Fruit fly (Drosophila melanogaster): ENCODE data around the gene Prps.
A peak's percentile ranks its signal among the peaks of the same experiment; 100 is the strongest.

The Prps gene

dm6 chr3L:9696650-9697526 is at the start of gene Prps:
Gene Prps (minus strand): TSS chr3L:9696700.
- TF ChIP-seq CG8478 (optimal IDR thresholded peaks at IDR 0.05), result no peak

DNA sequence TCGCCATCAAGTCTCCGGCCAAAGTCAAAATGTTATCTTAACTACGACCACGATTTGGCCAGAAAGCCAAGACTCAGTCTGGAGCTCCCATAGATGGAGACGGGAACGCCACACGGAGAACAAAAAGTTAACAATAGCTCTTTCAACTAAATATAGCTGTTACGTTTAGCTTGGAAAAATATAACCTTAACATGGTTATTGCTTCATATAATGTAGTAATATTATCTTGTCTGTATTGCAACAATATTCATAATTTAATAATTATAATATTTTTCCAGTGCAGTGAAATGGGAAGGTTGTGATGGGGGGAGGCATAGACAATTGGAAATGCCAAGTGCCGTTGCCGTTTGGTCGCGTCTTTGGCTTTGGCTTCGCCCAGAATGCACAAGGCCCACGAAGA is 48.9 kb upstream of the Prps start:
- no peak for TF ChIP-seq CG8478 (optimal IDR thresholded peaks at IDR 0.05)

- no peak for TF ChIP-seq CG8478 (optimal IDR thresholded peaks at IDR 0.05)
- TF ChIP-seq CTCF (optimal IDR thresholded peaks at IDR 0.05), result no peak
Observed at dm6 chr3L:9744060-9744549, 47.6 kb upstream of the Prps start.

- TF ChIP-seq CG8478 (optimal IDR thresholded peaks at IDR 0.05) (no peak), CTCF (optimal IDR thresholded peaks at IDR 0.05) (no peak)
Observed at dm6 chr3L:9742342-9742741, 45.8 kb upstream of the Prps start.

DNA sequence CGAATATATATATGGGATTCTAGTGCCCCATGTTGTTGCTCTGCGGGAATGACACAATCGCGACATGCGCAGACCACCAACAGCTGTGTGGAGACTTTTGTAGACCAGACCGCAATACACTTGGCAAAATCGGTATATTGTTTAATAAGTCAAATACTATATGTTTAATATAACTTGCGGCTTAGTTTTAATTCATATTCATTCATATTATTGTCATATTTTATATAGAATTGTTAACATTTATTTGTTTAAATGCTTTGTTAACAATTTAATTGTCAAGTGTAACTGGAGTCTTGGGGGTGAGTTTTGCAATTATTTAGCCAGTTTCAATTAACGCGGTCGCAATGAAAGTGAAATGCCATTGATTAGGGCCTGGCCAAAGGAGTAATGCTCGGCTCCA is 43.1 kb upstream of the Prps start:
- no peak for TF ChIP-seq CG8478 (optimal IDR thresholded peaks at IDR 0.05)
- no peak for TF ChIP-seq CTCF (optimal IDR thresholded peaks at IDR 0.05)

DNA sequence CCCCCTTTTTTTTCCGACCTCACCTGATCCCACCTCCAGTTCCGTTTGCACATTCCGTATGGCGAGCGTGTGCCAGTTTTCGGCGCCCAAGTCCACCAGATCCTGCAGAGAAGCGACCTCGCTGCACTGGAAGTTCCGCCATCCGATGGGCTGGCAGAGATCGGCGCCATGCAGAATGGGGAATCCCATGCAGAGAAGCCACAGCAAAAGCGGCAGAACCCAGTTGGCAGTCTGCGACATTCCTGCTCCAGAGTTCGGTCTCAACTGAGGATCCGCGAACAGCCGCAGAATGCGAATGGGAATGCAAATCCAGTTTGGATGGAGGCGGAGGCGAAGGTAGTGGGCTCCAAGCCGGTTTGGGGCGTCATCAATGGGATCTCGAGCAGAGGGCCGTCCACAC is 37.1 kb upstream of the Prps start, which contains the start of gene CG6749:
Gene CG6749, minus strand, starts transcription at position 245 of the 400 bp plus-strand sequence.
- TF ChIP-seq CG8478 (optimal IDR thresholded peaks at IDR 0.05) (no peak), CTCF (optimal IDR thresholded peaks at IDR 0.05) (no peak)

dm6 chr3L:9729795-9730421 is 33.4 kb upstream of the Prps start, which contains the start of gene ATPsynB:
Gene ATPsynB (plus strand): TSS chr3L:9729999.
- peak in 1 of 2 experiments; percentile 25 for TF ChIP-seq CTCF (optimal IDR thresholded peaks at IDR 0.05)
- TF ChIP-seq CG8478 (optimal IDR thresholded peaks at IDR 0.05), result no peak

dm6 chr3L:9726707-9727106 is 30.2 kb upstream of the Prps start, which contains the start of gene Naa60:
Gene Naa60 (plus strand): TSS chr3L:9726895.
- peak in 1 of 2 experiments; percentile 29 for TF ChIP-seq CTCF (optimal IDR thresholded peaks at IDR 0.05)
- no peak for TF ChIP-seq CG8478 (optimal IDR thresholded peaks at IDR 0.05)

- TF ChIP-seq CTCF (optimal IDR thresholded peaks at IDR 0.05), result no peak
- no peak for TF ChIP-seq CG8478 (optimal IDR thresholded peaks at IDR 0.05)
Observed at dm6 chr3L:9723108-9723507, 26.6 kb upstream of the Prps start, which contains the start of the genes nbs and defl. Gene nbs (minus strand): TSS chr3L:9723194. Gene defl (plus strand): TSS chr3L:9723423.

DNA sequence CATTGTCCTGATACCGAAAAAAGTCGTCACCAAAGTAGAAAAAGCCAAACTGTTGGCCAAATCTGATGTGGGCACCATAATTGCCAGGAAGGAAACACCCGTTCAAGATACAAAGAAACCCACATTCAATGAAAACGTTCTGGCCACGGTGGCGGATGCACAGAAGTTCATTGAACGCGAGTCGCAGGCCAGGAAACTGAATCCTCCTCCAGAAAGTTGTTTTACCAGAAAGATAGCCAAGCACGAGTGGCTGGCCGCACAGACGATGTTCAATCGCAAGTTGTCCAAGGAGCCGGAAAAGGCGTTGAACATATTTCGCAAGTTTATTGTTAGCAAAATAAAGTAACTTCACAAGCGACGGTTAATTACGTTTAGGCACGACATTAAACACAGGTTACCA is 23.6 kb upstream of the Prps start:
- TF ChIP-seq CG8478 (optimal IDR thresholded peaks at IDR 0.05), result no peak
- TF ChIP-seq CTCF (optimal IDR thresholded peaks at IDR 0.05), result no peak

- TF ChIP-seq CTCF (optimal IDR thresholded peaks at IDR 0.05) (no peak), CG8478 (optimal IDR thresholded peaks at IDR 0.05) (no peak)
Observed at dm6 chr3L:9718929-9719328, 22.4 kb upstream of the Prps start, which contains the start of the genes CG18178 and CG14174. Gene CG18178 (minus strand): TSS chr3L:9719144. Gene CG14174 (plus strand): TSS chr3L:9719328.

DNA sequence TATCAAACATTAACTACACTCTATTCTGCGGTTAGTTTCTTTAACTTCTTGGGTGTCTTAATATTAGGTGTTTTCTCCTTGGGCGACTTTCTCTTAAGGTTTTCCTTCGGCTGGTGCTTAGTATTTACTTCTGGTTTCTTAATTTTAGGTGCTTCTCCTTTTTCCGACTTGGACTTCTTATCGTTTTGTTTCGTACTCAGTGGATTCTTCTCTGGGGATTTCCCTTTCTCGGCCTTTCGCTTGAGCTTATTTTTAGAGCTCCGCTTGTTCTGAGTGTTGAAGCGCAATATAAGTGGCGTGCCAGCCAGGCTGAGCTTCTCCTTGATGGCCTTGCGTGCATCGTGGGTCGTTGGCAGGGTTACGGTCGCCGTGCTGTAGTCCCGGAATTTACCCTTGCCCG is 21.3 kb upstream of the Prps start:
- TF ChIP-seq CTCF (optimal IDR thresholded peaks at IDR 0.05) (no peak), CG8478 (optimal IDR thresholded peaks at IDR 0.05) (no peak)

DNA sequence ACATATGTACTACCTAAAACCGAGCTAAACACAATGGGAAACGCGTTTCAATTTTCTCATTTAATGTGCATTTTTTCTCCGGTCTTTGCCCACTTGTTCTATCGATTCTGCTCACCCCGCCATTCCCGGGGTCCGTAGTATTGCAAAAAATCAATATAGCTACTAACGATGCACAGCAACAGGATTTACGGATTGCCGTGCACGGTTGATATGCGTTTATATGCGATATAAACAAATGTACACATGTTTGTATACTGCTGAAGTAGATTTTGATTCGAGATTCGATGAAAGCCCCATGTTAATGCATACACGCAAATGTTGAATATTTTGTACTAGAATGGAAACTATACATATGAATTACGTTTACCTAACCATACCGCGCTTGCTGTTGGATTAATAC is 20.6 kb upstream of the Prps start:
- TF ChIP-seq CG8478 (optimal IDR thresholded peaks at IDR 0.05), result no peak
- no peak for TF ChIP-seq CTCF (optimal IDR thresholded peaks at IDR 0.05)

dm6 chr3L:9716595-9716994 is 20.1 kb upstream of the Prps start:
- TF ChIP-seq CG8478 (optimal IDR thresholded peaks at IDR 0.05), result no peak
- TF ChIP-seq CTCF (optimal IDR thresholded peaks at IDR 0.05), result no peak

DNA sequence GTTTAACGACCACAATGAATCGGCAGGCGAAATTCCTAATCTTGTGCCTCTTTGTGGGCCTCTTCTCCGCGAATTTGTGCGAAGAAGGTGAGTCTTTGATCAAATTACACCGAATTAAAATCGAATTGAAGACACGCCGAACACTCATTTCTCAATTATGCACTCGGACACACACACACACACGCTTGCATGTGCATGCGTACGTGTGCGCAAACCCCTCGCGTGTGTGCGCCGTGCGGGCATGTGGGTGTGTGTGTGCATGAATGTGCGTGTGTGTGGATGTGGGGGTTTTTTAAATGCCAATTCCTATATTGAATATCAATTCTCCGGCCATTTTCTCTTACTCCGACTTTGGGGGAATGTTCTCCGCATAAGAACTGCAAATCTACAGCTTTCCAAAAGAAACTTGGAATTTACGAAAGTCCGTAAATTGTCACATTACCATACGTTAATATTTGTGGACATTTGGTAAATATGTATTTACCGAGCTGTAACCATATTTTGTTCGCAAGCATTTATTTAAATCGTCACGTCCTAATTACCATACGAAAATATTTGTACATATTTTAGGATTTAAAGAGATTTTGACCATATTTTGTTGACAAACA is 18.1 kb upstream of the Prps start:
- TF ChIP-seq CTCF (optimal IDR thresholded peaks at IDR 0.05) (no peak), CG8478 (optimal IDR thresholded peaks at IDR 0.05) (no peak)
